Fruit fly (Drosophila melanogaster): ENCODE measurements around the gene CG5013.

dm6 chr3R:16004015-16004414 lies 45.5 kb upstream of the CG5013 start:
- TF ChIP-seq CTCF (optimal IDR thresholded peaks at IDR 0.05) (peak; percentile 15 to 53), CG8478 (optimal IDR thresholded peaks at IDR 0.05) (no peak)

Measured in S2 (cell line).